Worm (Caenorhabditis elegans): Measurements from ENCODE around the gene srt-41.

ce11 chrV:1841744-1842143 is 38.8 kb upstream of the srt-41 start, which contains the start of gene T10B5.8:
- TF ChIP-seq zip-5 (tag; optimal IDR thresholded peaks at IDR 0.05): no peak
- TF ChIP-seq K02D7.2 (tag; optimal IDR thresholded peaks at IDR 0.05): no peak
- no peak for TF ChIP-seq lim-6 (tag; optimal IDR thresholded peaks at IDR 0.05)

All from whole organism, late embryonic.